Worm (Caenorhabditis elegans): ENCODE data around the gene B0281.3.
"Not testable (repeated sequence)": the region's sequence is repeated elsewhere in the genome, so short reads cannot be mapped to it uniquely, and the experiment has no call there.

Gene B0281.3

DNA sequence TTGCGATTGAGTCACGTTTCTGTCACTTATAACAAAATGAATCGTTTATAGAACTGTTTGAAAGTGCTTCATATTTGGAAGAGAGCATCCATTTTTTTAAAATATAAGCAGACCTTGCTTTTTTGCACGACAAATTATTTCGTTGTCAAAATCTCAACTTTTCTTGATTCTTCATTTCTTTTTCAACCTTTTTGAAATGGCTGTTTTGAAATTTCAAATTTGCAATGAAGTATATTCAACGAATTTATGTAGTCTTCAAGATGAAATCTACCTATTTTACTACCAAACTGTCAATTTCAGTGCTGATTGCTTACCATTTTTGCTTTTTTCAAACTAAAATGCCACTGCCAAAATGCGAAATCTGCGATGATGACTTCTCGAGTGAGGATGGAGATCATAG lies at the start of gene B0281.3:
TSS of gene B0281.3 (plus strand) at position 301 of the 400 bp plus-strand sequence.
- TF ChIP-seq him-1 (tag; optimal IDR thresholded peaks at IDR 0.05) (no peak), W03F9.2 (tag; optimal IDR thresholded peaks at IDR 0.05) (no peak), dao-5 (tag; optimal IDR thresholded peaks at IDR 0.05) (no peak)

DNA sequence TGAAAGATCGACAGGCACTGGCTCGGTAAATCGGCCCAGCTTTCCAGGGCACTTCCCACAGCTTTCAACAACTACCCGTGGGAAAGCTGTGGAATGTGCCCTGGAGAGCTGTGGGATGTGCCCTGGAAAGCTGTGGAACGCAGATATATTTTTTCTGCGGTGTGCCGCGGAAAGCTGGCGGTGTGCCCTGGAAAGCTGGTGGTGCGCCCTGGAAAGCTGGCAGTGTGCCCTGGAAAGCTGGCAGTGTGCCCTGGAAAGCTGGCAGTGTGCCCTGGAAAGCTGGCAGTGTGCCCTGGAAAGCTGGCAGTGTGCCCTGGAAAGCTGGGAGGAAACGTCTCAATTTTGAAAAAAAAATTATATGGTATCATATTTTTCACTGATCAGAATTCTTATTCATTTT lies 33.1 kb upstream of the B0281.3 start:
- no peak for TF ChIP-seq W03F9.2 (tag; optimal IDR thresholded peaks at IDR 0.05)
- no peak for TF ChIP-seq dao-5 (tag; optimal IDR thresholded peaks at IDR 0.05)
- no peak for TF ChIP-seq him-1 (tag; optimal IDR thresholded peaks at IDR 0.05)

DNA sequence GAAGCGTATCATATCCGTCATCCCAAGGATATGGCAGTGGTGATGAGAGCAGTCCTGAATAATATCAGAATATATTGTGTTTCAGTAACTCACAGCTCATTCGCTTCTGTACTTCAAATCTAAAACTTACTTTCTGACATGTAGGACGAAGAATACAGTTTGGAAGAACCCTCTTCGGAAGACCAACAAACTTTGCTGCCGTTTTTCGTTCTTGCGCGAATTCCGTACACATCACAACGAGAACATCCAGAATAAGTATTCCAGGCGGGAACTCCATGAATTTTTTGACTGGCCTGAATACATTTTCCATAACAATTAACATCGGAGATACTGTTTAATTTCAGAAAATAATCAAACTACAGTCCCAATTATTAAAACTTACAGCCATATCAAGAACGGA lies 29.4 kb upstream of the B0281.3 start, which contains the start of gene K09F6.15:
TSS of gene K09F6.15 (minus strand) at position 101 of the 400 bp plus-strand sequence.
- TF ChIP-seq W03F9.2 (tag; optimal IDR thresholded peaks at IDR 0.05): no peak

DNA sequence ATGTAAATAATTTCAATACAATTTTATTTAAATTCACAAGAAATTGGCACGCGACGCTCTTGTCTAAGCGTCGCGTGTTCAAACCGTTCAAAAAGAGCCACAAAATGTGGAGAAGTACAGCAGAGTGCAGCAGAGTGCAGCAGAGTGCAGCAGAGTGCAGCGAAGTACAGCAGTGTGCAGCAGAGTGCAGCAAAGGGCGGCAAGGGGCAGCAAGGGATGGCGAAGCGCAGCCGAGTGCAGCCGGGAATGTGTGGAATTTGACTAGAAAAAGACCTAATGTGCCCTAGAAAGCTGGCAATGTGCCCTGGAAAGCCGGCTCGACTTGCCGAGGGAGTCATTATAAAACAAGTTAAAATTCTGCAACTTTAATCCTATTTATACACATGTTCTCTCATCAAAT lies 27.6 kb upstream of the B0281.3 start, which contains the start of gene K09F6.6:
TSS of gene K09F6.6 (minus strand) at position 43 of the 400 bp plus-strand sequence.
- TF ChIP-seq W03F9.2 (tag; optimal IDR thresholded peaks at IDR 0.05): no peak
- no peak for TF ChIP-seq dao-5 (tag; optimal IDR thresholded peaks at IDR 0.05)
- TF ChIP-seq him-1 (tag; optimal IDR thresholded peaks at IDR 0.05): no peak

DNA sequence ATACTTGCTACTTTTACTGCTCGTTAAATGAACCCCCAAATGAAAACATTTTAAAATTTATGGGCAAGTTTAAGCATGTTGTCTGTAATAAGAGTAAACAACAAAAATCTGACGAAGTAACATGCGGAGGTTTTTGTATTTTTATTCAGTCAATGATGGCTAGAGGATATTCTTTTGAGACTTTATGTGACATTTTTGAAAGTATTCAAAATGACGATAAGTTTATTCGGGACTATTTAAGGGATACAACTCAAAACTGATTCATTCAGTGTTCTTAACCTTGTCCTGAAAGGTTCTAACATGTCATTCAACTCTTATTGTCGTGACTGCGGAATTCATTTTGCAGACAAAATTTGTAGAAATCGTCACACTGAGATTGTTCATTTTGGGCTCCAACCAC lies 27.0 kb upstream of the B0281.3 start, which contains the start of gene K09F6.11:
TSS of gene K09F6.11 (plus strand) at position 301 of the 400 bp plus-strand sequence.
- TF ChIP-seq him-1 (tag; optimal IDR thresholded peaks at IDR 0.05) (no peak), W03F9.2 (tag; optimal IDR thresholded peaks at IDR 0.05) (no peak), dao-5 (tag; optimal IDR thresholded peaks at IDR 0.05) (no peak)

DNA sequence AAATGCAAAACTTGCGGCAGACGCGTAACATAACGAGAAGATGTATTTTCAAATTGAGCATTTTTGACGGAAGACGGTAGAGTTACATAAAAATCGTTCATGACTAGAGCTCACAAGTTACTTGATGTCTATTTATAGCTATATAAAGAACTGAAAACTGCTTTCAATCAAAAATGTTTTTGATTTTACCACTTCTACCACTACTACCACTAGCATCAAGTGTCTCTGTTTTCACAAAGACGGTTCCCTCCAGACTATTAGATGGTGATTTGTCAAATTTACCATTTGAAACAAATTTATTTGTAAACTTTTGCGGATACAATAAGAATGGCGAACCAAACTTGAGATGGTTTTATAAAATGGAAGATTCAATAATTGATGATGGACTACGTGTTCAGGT lies 24.2 kb upstream of the B0281.3 start, which contains the start of gene K09F6.9:
TSS of gene K09F6.9 (minus strand) at position 101 of the 400 bp plus-strand sequence.
- not testable (repeated sequence) for TF ChIP-seq him-1, W03F9.2, dao-5 (tag; optimal IDR thresholded peaks at IDR 0.05)

DNA sequence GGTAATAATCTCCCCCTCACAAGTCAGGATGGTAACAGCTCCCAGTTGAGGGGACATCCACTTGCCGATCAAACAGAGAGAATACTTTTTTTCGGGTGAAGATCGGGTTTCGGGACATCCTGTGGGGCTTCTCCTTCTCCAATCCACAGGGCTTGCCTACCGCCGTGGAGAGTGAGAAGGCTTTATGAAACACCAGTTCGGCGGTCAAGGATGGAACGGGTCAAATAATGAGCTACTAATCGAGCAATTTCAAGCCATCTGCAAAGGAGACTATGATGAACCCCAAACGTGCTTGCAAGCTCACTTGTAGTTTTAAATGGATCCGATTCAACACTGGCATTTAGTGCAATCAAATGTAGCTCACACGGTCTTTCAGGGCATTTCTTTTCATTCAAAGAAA lies 22.1 kb upstream of the B0281.3 start:
- TF ChIP-seq dao-5 (tag; optimal IDR thresholded peaks at IDR 0.05): no peak
- no peak for TF ChIP-seq him-1 (tag; optimal IDR thresholded peaks at IDR 0.05)
- TF ChIP-seq W03F9.2 (tag; optimal IDR thresholded peaks at IDR 0.05): no peak

DNA sequence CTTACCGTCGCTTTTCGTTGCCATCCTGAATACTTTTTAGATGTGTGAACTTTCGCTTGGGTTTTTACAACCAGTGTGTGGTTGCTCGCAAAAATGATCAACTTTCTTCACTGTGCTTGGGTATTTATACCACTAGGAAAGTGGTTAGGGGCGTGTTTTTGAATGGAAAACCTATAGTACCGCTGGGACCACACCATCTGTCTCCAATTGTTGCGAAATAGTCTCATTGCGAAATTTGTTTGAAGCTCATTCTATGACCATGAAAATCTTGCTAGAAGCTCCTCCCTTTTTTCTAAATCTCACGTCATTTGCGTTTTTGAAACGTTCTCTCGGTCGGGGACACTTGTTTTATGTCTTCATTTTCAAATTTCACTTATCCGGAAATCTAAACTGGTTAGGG lies 18.0 kb upstream of the B0281.3 start, which contains the start of the genes K09F6.10 and K09F6.13:
TSS of gene K09F6.10 (minus strand) at position 86 of the 400 bp plus-strand sequence.
TSS of gene K09F6.13 (plus strand) at position 317 of the 400 bp plus-strand sequence.
- TF ChIP-seq him-1 (tag; optimal IDR thresholded peaks at IDR 0.05) (no peak), dao-5 (tag; optimal IDR thresholded peaks at IDR 0.05) (no peak), W03F9.2 (tag; optimal IDR thresholded peaks at IDR 0.05) (no peak)

DNA sequence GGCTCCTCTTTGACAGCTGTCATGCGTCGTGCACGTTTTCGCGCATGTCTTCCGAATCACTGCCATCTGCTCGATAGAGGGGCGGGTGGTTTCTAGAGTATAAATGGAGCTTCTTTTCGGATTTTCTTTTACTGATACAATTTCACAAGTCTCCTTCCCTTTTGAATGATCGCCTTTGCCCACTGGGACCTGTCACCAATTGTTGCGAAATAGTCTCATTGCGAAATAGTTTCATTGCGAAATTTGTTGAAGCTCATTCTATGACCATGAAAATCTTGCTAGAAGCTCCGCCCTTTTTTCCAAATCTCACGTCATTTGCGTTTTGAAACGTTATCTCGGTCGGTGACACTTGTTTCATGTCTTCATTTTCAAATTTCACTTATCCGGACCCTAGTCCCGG lies 17.4 kb upstream of the B0281.3 start:
- TF ChIP-seq dao-5 (tag; optimal IDR thresholded peaks at IDR 0.05) (no peak), W03F9.2 (tag; optimal IDR thresholded peaks at IDR 0.05) (no peak), him-1 (tag; optimal IDR thresholded peaks at IDR 0.05) (no peak)

DNA sequence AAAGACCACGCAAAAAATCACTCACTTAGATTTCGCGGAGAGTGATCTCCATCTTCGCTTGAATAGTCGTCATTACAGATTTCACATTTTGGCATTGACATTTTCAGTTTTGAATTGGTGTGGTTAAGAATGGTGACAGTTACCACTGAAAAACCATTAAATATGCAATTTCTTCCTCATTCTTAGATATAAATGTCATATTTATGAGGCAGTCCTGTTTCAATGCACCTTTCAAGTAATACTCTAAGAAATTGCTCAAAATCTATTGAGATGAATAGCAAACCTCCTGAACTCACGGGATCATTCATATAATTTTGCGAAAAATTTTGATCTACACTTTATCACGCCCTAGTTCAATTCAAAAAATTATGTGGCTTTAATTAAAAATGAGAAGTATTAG lies 14.8 kb upstream of the B0281.3 start, which contains the start of gene K09F6.7:
TSS of gene K09F6.7 (minus strand) at position 101 of the 400 bp plus-strand sequence.
- TF ChIP-seq W03F9.2 (tag; optimal IDR thresholded peaks at IDR 0.05) (no peak), dao-5 (tag; optimal IDR thresholded peaks at IDR 0.05) (no peak), him-1 (tag; optimal IDR thresholded peaks at IDR 0.05) (no peak)

DNA sequence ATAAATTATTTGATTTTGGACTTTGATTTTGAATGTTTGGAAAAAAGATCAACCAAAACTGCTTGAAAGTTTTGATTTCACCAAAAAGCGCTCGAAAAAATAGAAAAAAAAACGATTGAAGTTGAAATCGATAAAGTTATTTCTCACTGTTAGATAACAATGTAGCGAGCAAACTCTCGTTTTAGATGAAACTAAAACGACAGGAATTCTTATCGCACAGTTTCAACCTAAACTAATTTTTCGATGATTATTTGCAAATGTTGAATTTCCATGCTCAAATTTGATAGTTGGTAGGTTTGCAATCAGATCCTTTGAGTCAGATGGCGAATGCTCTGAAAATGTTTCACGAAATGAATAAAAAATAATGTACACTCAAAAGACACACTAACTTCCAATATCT lies 14.3 kb upstream of the B0281.3 start:
- TF ChIP-seq him-1 (tag; optimal IDR thresholded peaks at IDR 0.05) (no peak), dao-5 (tag; optimal IDR thresholded peaks at IDR 0.05) (no peak), W03F9.2 (tag; optimal IDR thresholded peaks at IDR 0.05) (no peak)

DNA sequence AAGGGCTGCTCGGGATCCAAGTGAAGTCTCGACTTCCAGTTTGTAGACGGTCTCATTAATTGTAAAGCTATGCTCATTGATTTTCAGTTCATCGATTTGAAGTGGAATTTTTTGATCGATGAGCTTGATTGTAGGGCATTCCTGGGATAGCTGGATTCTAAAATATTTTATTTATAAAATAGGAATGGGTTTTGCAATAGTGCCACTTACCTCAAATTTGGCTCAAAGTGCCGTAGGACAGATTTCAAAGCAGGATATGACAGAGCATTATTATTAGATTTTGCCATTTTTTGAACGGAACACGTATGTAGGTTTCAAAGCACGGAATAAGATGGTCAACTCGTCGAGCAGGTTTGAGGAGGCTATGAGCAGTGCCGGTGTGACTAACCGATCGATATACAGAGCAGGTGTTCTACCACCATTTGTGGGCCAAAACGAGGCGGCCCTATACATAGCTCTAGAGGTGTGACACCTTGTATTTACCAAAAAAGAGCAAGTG lies 11.0 kb upstream of the B0281.3 start, which contains the start of gene fbxc-25:
TSS of gene fbxc-25 (minus strand) at position 449 of the 499 bp plus-strand sequence.
- TF ChIP-seq him-1 (tag; optimal IDR thresholded peaks at IDR 0.05) (no peak), W03F9.2 (tag; optimal IDR thresholded peaks at IDR 0.05) (no peak), dao-5 (tag; optimal IDR thresholded peaks at IDR 0.05) (no peak)

DNA sequence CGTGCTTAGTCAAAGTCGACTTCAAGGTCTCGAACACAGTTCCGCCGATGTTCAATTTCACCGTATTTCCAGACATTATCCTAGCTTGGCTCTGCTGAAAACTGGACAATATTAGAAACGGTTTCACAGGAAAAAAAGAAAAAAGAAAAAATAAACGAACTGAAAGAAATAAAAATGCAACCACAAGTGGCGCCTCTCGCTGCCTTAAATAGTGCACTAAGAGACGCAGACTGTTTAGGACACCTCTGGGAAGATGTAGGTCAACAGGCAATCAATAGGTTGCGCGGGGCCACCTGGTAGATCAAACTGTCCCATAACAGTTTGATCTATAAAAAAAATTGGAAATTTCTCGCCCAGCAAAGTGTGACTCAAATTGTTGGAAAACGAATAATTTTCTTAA lies 8.1 kb upstream of the B0281.3 start, which contains the start of gene B0281.4:
TSS of gene B0281.4 (minus strand) at position 101 of the 400 bp plus-strand sequence.
- TF ChIP-seq him-1 (tag; optimal IDR thresholded peaks at IDR 0.05): no peak

DNA sequence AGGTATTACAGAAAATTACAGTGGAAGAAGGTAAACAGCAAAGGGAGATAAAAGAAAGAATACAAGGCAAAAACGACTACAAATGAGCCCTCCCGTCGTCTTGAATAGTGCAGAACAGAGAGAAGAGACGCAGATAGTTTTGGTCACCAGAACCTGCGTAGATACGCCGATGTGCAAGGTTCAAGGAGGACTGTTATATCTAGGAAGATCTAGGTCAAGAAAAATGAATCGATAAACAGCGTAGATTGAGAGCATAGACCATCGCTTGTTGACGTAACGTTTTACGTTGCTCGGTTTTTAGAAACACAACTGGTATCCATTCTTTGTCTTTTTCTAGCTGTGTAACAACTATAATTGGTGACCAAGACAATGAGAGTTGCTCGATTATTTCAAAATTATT lies 6.0 kb upstream of the B0281.3 start, which contains the start of gene B0281.5:
TSS of gene B0281.5 (minus strand) at position 101 of the 400 bp plus-strand sequence.
- TF ChIP-seq dao-5 (tag; optimal IDR thresholded peaks at IDR 0.05) (no peak), W03F9.2 (tag; optimal IDR thresholded peaks at IDR 0.05) (no peak), him-1 (tag; optimal IDR thresholded peaks at IDR 0.05) (no peak)

DNA sequence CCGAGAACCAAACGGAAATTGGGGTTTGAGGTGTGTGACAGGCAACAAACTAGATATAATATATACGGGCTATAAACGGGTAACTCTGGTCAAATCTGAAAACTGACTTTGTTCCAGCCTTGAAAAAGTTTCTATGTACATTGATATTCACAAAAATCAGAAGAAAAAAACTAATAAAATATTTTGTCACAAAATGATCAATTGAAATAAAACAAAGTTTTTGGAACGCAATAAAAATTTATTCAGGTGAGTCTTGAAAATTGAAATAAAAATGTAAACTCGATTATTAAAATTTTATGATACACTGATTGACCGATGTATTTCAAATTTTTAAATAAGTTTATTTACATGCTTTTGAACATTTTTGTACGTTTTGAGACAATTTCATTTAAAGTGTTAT lies 4.5 kb upstream of the B0281.3 start, which contains the start of gene B0281.6:
TSS of gene B0281.6 (minus strand) at position 101 of the 400 bp plus-strand sequence.
- TF ChIP-seq W03F9.2 (tag; optimal IDR thresholded peaks at IDR 0.05): no peak
- no peak for TF ChIP-seq dao-5 (tag; optimal IDR thresholded peaks at IDR 0.05)
- no peak for TF ChIP-seq him-1 (tag; optimal IDR thresholded peaks at IDR 0.05)

Measured in whole organism, L4/young adult.